Worm (Caenorhabditis elegans) whole organism, L3 larva: ENCODE results near the gene gst-29.

ENCODE experiments used
- R02D3.7 ChIP-seq: fragments of 150-350 bp; optimal IDR thresholded peaks from 2 replicates; lab custom pipeline; 2014; ENCODE audit warnings: missing biosample characterization, missing genetic modification characterization
- ama-1 ChIP-seq: fragments of 150-350 bp; optimal IDR thresholded peaks from 2 replicates; lab custom pipeline; 2018
- ceh-16 ChIP-seq: sonication (generic microtip); optimal IDR thresholded peaks from 2 replicates; lab custom pipeline; 2017; ENCODE audit warnings: missing biosample characterization, missing genetic modification characterization
- ceh-28 ChIP-seq: fragments of 150-350 bp; optimal IDR thresholded peaks from 2 replicates; lab custom pipeline; 2014; ENCODE audit warnings: missing biosample characterization, missing genetic modification reagents, missing genetic modification characterization
- ceh-82 ChIP-seq: fragments of 150-350 bp; optimal IDR thresholded peaks from 2 replicates; lab custom pipeline; 2014; ENCODE audit warnings: missing biosample characterization, missing genetic modification characterization
- ceh-9 ChIP-seq: sonication (generic microtip); optimal IDR thresholded peaks from 2 replicates; lab custom pipeline; 2018; ENCODE audit warnings: missing biosample characterization, missing genetic modification characterization
- egl-5 ChIP-seq: fragments of 150-350 bp; optimal IDR thresholded peaks from 2 replicates; lab custom pipeline; 2017; ENCODE audit warnings: missing biosample characterization, missing genetic modification reagents, missing genetic modification characterization, inconsistent platforms
- elt-1 ChIP-seq: fragments of 150-350 bp; optimal IDR thresholded peaks from 2 replicates; lab custom pipeline; 2014; ENCODE audit warnings: missing biosample characterization, missing genetic modification characterization
- elt-2 ChIP-seq: sonication (generic microtip); optimal IDR thresholded peaks from 2 replicates; lab custom pipeline; 2016; ENCODE audit warnings: missing genetic modification reagents, mild to moderate bottlenecking, missing genetic modification characterization, missing compliant biosample characterization
- eor-1 ChIP-seq, 2 experiments: fragments of 150-350 bp; optimal IDR thresholded peaks; 2 replicates each; lab custom pipeline; 2014 to 2018; ENCODE audit warnings: missing biosample characterization in 2 of 2, missing genetic modification characterization in 2 of 2
- fkh-10 ChIP-seq: sonication (generic microtip); optimal IDR thresholded peaks from 2 replicates; lab custom pipeline; 2017; ENCODE audit warnings: missing biosample characterization, missing genetic modification reagents, missing genetic modification characterization
- fos-1 ChIP-seq: fragments of 150-350 bp; optimal IDR thresholded peaks from 2 replicates; lab custom pipeline; 2014; ENCODE audit warnings: missing biosample characterization, missing genetic modification characterization
- hmg-11 ChIP-seq: sonication (generic microtip); optimal IDR thresholded peaks from 2 replicates; lab custom pipeline; 2016; ENCODE audit warnings: missing genetic modification characterization, missing compliant biosample characterization
- jun-1 ChIP-seq: fragments of 150-350 bp; optimal IDR thresholded peaks from 2 replicates; lab custom pipeline; 2014; ENCODE audit warnings: missing biosample characterization, missing genetic modification reagents, missing genetic modification characterization
- lin-15B ChIP-seq: fragments of 150-350 bp; optimal IDR thresholded peaks from 2 replicates; lab custom pipeline; 2014; ENCODE audit warnings: missing biosample characterization, missing genetic modification characterization
- lin-39 ChIP-seq: fragments of 150-350 bp; optimal IDR thresholded peaks from 2 replicates; lab custom pipeline; 2018; ENCODE audit warnings: missing biosample characterization, missing genetic modification reagents, missing genetic modification characterization
- mdl-1 ChIP-seq: fragments of 150-350 bp; optimal IDR thresholded peaks from 2 replicates; lab custom pipeline; 2014; ENCODE audit warnings: missing biosample characterization, missing genetic modification characterization
- nfya-1 ChIP-seq: sonication (generic microtip); optimal IDR thresholded peaks from 2 replicates; lab custom pipeline; 2017; ENCODE audit warnings: missing genetic modification characterization, mild to moderate bottlenecking, missing compliant biosample characterization, antibody characterized with exemption, moderate library complexity; ENCODE audit not compliant: insufficient read depth
- nhr-23 ChIP-seq: fragments of 150-350 bp; optimal IDR thresholded peaks from 2 replicates; lab custom pipeline; 2014; ENCODE audit warnings: missing biosample characterization, missing genetic modification reagents, missing genetic modification characterization
- nhr-25 ChIP-seq: sonication (generic microtip); optimal IDR thresholded peaks from 2 replicates; lab custom pipeline; 2017; ENCODE audit warnings: missing biosample characterization, missing genetic modification characterization
- nhr-28 ChIP-seq: fragments of 150-350 bp; optimal IDR thresholded peaks from 2 replicates; lab custom pipeline; 2014; ENCODE audit warnings: missing biosample characterization, missing genetic modification characterization
- nhr-43 ChIP-seq: sonication (generic microtip); optimal IDR thresholded peaks from 2 replicates; lab custom pipeline; 2016; ENCODE audit warnings: mild to moderate bottlenecking, missing genetic modification characterization, missing compliant biosample characterization; ENCODE audit not compliant: poor library complexity, severe bottlenecking
- nhr-67 ChIP-seq: fragments of 150-350 bp; optimal IDR thresholded peaks from 2 replicates; lab custom pipeline; 2014; ENCODE audit warnings: missing biosample characterization, missing genetic modification characterization
- nhr-76 ChIP-seq: fragments of 150-350 bp; sonication (generic microtip); optimal IDR thresholded peaks from 5 replicates; lab custom pipeline; 2014; ENCODE audit warnings: missing biosample characterization, missing genetic modification characterization
- nhr-77 ChIP-seq: fragments of 150-350 bp; optimal IDR thresholded peaks from 2 replicates; lab custom pipeline; 2014; ENCODE audit warnings: missing biosample characterization, missing genetic modification characterization
- pha-4 ChIP-seq: fragments of 150-350 bp; optimal IDR thresholded peaks from 2 replicates; lab custom pipeline; 2014; ENCODE audit warnings: missing biosample characterization, missing genetic modification reagents, missing genetic modification characterization
- pqm-1 ChIP-seq: fragments of 150-350 bp; optimal IDR thresholded peaks from 2 replicates; lab custom pipeline; 2017; ENCODE audit warnings: missing biosample characterization, missing genetic modification characterization, inconsistent platforms
- skn-1 ChIP-seq: fragments of 150-350 bp; optimal IDR thresholded peaks from 2 replicates; lab custom pipeline; 2014; ENCODE audit warnings: missing biosample characterization, missing genetic modification characterization
- snpc-4 ChIP-seq: fragments of 150-350 bp; optimal IDR thresholded peaks from 2 replicates; lab custom pipeline; 2014; ENCODE audit warnings: missing biosample characterization, missing genetic modification characterization

gst-29 gene

DNA sequence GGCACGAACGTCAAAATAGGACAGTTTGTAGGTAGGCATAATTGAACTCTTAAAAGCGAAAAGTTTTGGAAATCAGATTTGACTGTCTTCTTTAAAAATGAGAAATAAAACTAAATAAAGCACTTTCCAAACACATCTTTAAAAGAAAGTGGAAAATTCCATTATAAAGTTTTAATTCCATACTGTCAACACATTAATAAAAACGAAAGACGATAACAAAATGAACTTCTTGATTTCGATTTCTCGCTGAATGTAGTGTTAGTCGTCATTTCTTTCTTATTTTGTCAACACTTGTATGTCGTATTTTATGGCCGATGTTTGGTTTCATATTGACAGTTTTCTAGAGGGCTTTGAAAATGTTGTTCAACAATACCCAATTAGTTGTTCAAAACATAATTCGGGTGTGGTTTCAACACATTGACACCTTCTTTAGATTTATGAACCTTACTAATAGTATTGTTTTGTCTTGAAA lies at the start of gene gst-29:
gst-29 (minus strand) TSS at position 51 of the 472 bp plus-strand sequence.
- TF ChIP-seq lin-39 (tag; lab: Kevin White, UChicago) (no peak), skn-1 (tag; lab: Kevin White, UChicago) (no peak), lin-15B (no peak), elt-2 (tag; lab: Kevin White, UChicago) (peak; percentile 6), ceh-9 (no peak), ceh-16 (tag; lab: Kevin White, UChicago) (no peak), snpc-4 (tag; lab: Kevin White, UChicago) (no peak), pqm-1 (tag; lab: Kevin White, UChicago) (peak; percentile 33), hmg-11 (no peak), nhr-77 (no peak), pha-4 (tag; lab: Kevin White, UChicago) (peak; percentile 43)

DNA sequence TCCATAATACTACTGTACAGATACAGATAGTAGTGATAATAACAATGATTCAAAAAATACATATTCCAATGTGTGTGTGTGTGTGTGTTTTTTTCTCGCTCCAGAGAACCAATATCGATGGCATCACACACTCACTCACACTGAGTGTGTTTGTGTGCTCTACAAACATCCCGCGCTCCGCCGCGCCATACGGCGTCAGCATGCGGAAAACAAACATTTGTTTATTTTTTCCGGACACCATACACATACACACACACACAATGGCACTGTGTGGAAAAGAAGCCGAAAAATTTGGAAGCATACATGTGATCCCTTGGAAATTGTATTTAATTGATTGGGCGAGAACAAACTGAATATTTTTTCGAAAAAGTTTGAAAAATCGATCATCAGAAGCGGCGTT lies 49.4 kb upstream of the gst-29 start:
- TF ChIP-seq egl-5 (tag; lab: Kevin White, UChicago) (no peak), pha-4 (tag; lab: Kevin White, UChicago) (peak; percentile 65), nhr-43 (no peak)

DNA sequence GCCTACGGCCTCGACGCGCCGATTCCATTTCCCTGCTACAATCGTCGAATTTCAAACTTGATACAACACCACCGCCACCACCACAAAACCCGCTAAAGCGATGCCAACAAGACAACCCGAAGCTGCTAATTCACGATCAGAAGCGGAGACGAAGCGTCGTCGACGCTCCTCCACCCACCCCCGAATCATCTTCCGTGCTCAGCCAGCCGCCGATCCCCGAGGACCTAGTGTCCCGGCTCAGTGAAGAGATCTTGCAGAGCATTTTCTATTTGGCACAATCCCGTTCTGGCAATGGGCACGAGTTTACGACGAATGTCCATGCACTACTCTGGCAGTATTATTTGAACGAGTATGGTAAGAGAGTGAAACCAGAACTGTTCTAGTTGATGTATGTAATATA lies 48.9 kb upstream of the gst-29 start:
- no peak for TF ChIP-seq fos-1 (tag; lab: Kevin White, UChicago)
- TF ChIP-seq nhr-28 (tag; lab: Kevin White, UChicago): no peak
- no peak for TF ChIP-seq nhr-67 (tag; lab: Kevin White, UChicago)
- TF ChIP-seq R02D3.7: no peak
- no peak for TF ChIP-seq ama-1 (lab: Kevin White, UChicago)
- TF ChIP-seq fkh-10 (GFP tag; lab: Kevin White, UChicago): no peak

DNA sequence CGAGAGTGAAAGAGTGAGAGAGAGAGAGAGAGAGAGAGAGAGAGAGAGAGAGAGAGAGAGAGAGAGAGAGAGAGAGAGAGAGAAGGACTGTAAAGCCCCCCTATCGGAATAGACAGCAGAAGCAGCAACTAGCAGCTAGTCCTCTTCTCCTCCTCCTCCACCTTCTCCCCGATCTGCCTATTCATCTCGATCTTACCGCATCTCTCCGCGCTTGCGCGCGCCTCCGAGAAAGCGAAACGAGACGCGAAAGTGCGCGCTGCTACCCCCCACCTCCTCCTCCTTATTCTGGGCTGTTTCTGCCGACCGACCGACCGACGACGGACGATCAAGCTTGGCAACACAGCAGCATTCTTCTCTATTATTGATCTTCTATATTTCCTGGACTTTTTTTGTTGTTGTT lies 48.3 kb upstream of the gst-29 start:
- peak; percentile 3 for TF ChIP-seq nhr-25 (tag; lab: Kevin White, UChicago)
- no peak for TF ChIP-seq nhr-76
- no peak for TF ChIP-seq ceh-82 (tag; lab: Kevin White, UChicago)
- peak; percentile 18 for TF ChIP-seq nhr-43

DNA sequence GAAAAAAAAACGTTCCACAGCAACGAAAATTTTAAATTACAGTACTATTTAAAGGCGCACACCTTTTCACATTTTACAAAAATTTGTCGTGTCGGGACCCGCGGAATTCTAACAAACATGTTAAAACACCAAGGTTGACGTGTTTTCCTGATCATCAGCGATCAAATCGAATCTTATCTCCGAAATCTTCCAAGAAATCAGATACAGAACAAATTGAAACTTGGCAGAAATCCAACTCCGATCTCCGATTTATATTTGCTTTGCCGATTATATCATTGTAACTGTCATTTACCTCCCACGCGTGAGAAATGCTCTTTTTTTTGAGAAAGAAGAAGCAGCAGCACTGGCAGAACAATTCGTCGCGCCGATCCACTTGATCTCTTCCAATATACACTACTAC lies 44.1 kb upstream of the gst-29 start:
- TF ChIP-seq nhr-43 (no peak), elt-1 (tag; lab: Kevin White, UChicago) (peak; percentile 96), nhr-23 (tag; lab: Kevin White, UChicago) (peak; percentile 45)

DNA sequence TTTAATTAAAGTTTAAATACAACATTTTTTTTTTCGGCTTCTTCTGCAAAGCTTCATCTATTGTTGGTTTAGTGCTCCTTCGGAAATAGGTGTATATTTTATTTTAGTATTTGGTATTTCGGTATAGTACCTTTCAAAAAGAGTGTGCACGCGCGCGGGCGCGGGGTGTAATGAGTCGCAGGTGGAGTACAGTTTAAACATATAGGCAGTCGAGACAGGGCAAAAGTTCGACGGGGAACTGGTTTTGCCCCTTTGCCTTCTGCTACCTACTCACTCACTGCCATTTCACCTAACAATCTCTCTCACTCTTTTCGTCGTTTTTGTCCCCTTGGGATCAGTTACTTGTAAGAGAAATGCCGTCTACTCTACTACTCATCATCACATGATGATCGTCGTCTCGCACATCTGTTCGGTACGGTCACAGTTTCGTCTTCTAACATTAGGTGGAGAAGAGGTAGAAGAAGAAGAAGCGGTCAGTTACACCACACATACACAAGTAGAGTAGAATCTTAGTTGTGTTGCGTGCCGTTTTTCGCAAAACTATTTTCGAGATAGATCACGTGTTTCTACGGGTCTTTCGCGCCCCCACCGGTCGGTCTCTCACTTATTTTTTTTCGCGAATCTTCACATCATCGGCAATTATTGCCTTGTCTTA lies 42.7 kb upstream of the gst-29 start:
- peak; percentile 2 for TF ChIP-seq lin-39 (tag; lab: Kevin White, UChicago)
- no peak for TF ChIP-seq mdl-1
- TF ChIP-seq nfya-1 (tag; lab: Kevin White, UChicago): peak; percentile 8
- TF ChIP-seq elt-1 (tag; lab: Kevin White, UChicago): no peak
- no peak for TF ChIP-seq pqm-1 (tag; lab: Kevin White, UChicago)
- TF ChIP-seq ceh-28 (tag; lab: Kevin White, UChicago): peak; percentile 10
- TF ChIP-seq jun-1: peak; percentile 1
- peak; percentile 17 for TF ChIP-seq ama-1 (lab: Kevin White, UChicago)
- no peak for TF ChIP-seq skn-1 (tag; lab: Kevin White, UChicago)
- peak; percentile 30 for TF ChIP-seq pha-4 (tag; lab: Kevin White, UChicago)
- TF ChIP-seq nhr-28 (tag; lab: Kevin White, UChicago): no peak
- TF ChIP-seq eor-1 (tag; optimal IDR thresholded peaks at IDR 0.05; lab: Kevin White, UChicago): no peak
- peak; percentile 82 for TF ChIP-seq nhr-25 (tag; lab: Kevin White, UChicago)
- TF ChIP-seq nhr-23 (tag; lab: Kevin White, UChicago): peak; percentile 32
- peak; percentile 21 for TF ChIP-seq hmg-11

DNA sequence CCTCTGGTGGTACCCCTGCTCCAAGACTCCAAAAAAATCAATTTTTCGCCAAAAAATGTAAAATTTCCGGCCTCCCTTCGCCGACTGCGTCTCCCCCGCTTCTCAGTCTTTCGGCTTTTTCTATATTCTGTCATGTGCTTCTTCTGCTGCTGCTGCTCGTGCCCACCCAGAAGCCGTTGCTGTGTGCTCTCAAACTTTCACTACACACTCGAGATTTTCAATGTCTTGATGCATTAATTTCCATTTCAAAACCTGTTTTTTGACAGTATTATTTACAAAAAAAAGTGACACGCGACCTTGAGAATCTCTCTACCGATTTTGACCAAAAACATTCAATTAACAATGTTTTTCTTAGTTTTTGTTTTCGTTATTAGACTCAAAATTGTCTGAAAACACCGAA lies 39.6 kb upstream of the gst-29 start:
- TF ChIP-seq lin-39 (tag; lab: Kevin White, UChicago) (peak; percentile 40), snpc-4 (tag; lab: Kevin White, UChicago) (no peak), nfya-1 (tag; lab: Kevin White, UChicago) (peak; percentile 44), nhr-25 (tag; lab: Kevin White, UChicago) (peak; percentile 36)
